Worm (Caenorhabditis elegans): ENCODE results near the gene ttbk-2.2.
A peak's percentile ranks its signal among the peaks of the same experiment; 100 is the strongest.
"Not testable (repeated sequence)": the region's sequence is repeated elsewhere in the genome, so short reads cannot be mapped to it uniquely, and the experiment has no call there.

ce11 chrIV:5089795-5090528 is 23.2 kb upstream of the ttbk-2.2 start:
- not testable (repeated sequence) for TF ChIP-seq nhr-10 (tag; optimal IDR thresholded peaks at IDR 0.05); nhr-48 (tag; optimal IDR thresholded peaks at IDR 0.05); nhr-42 (GFP tag; IDR thresholded peaks at IDR 0.05); ceh-82 (tag; optimal IDR thresholded peaks at IDR 0.05); ama-1 (optimal IDR thresholded peaks at IDR 0.05); snpc-4 (tag; optimal IDR thresholded peaks at IDR 0.05); T26A8.4 (GFP tag; IDR thresholded peaks at IDR 0.05); T20F7.1 (GFP tag; optimal IDR thresholded peaks at IDR 0.05); rbr-2 (tag; optimal IDR thresholded peaks at IDR 0.05); lin-13 (GFP tag; optimal IDR thresholded peaks at IDR 0.05); hif-1 (tag; optimal IDR thresholded peaks at IDR 0.05)
- peak; percentile 30 for TF ChIP-seq aha-1 (tag)

Measured in whole organism, L4 larva.